Fruit fly (Drosophila melanogaster): ENCODE data around the gene CG15336.

The CG15336 gene

dm6 chrX:8194559-8194958, 46.8 kb downstream of the CG15336 start:
- TF ChIP-seq EcR (GFP tag; optimal IDR thresholded peaks at IDR 0.05) (no peak), pan (optimal IDR thresholded peaks at IDR 0.05) (no peak), psq (optimal IDR thresholded peaks at IDR 0.05) (no peak), Dll (optimal IDR thresholded peaks at IDR 0.05) (no peak), usp (GFP tag; optimal IDR thresholded peaks at IDR 0.05) (no peak), CG8478 (optimal IDR thresholded peaks at IDR 0.05) (no peak)

dm6 chrX:8195449-8196156, 47.9 kb downstream of the CG15336 start:
- TF ChIP-seq EcR (GFP tag; optimal IDR thresholded peaks at IDR 0.05) (no peak), psq (optimal IDR thresholded peaks at IDR 0.05) (no peak), usp (GFP tag; optimal IDR thresholded peaks at IDR 0.05) (no peak), Dll (optimal IDR thresholded peaks at IDR 0.05) (no peak), CG8478 (optimal IDR thresholded peaks at IDR 0.05) (no peak), pan (optimal IDR thresholded peaks at IDR 0.05) (no peak)

- TF ChIP-seq EcR (GFP tag; optimal IDR thresholded peaks at IDR 0.05) (no peak), Dll (optimal IDR thresholded peaks at IDR 0.05) (no peak), CG8478 (optimal IDR thresholded peaks at IDR 0.05) (no peak), pan (optimal IDR thresholded peaks at IDR 0.05) (no peak)
These were observed 48.4 kb downstream of the CG15336 start for dm6 chrX:8196157-8196526.

- no peak for TF ChIP-seq usp (GFP tag; optimal IDR thresholded peaks at IDR 0.05)
- peak in 1 of 2 experiments; percentile 55 for TF ChIP-seq EcR (GFP tag; optimal IDR thresholded peaks at IDR 0.05)
These were observed 49.0 kb downstream of the CG15336 start for dm6 chrX:8196598-8197228.

All from whole organism.